Worm (Caenorhabditis elegans) whole organism, late embryonic: ENCODE data around the gene col-111.

Experiments
- Y22D7AL.16 ChIP-seq: sonication (generic microtip); optimal IDR thresholded peaks from 2 replicates; lab custom pipeline; 2016; ENCODE audit warnings: missing genetic modification characterization, missing compliant biosample characterization
- ama-1 ChIP-seq: fragments of 150-350 bp; optimal IDR thresholded peaks from 2 replicates; lab custom pipeline; 2014
- ceh-30 ChIP-seq: fragments of 150-350 bp; optimal IDR thresholded peaks from 2 replicates; lab custom pipeline; 2014; ENCODE audit warnings: missing biosample characterization, missing genetic modification characterization
- ceh-48 ChIP-seq: sonication (generic microtip); optimal IDR thresholded peaks from 2 replicates; lab custom pipeline; 2016; ENCODE audit warnings: missing genetic modification characterization, inconsistent platforms, missing compliant biosample characterization
- ceh-9 ChIP-seq: sonication (generic microtip); optimal IDR thresholded peaks from 2 replicates; lab custom pipeline; 2016; ENCODE audit warnings: mild to moderate bottlenecking, missing genetic modification characterization, inconsistent platforms, missing compliant biosample characterization
- lim-6 ChIP-seq: sonication (generic microtip); optimal IDR thresholded peaks from 2 replicates; lab custom pipeline; 2016; ENCODE audit warnings: missing genetic modification characterization, missing compliant biosample characterization
- lin-11 ChIP-seq: fragments of 200-800 bp; sonication (Bioruptor generic); optimal IDR thresholded peaks from 2 replicates; lab custom pipeline; 2018; ENCODE audit warnings: mild to moderate bottlenecking, missing genetic modification characterization, missing compliant biosample characterization
- pag-3 ChIP-seq: sonication (generic microtip); optimal IDR thresholded peaks from 2 replicates; lab custom pipeline; 2016; ENCODE audit warnings: missing compliant biosample characterization, missing genetic modification characterization, borderline replicate concordance
- tbx-7 ChIP-seq: sonication (generic microtip); optimal IDR thresholded peaks from 2 replicates; lab custom pipeline; 2016; ENCODE audit warnings: missing genotype, missing genetic modification characterization, missing compliant biosample characterization

ce11 chrIV:4705922-4706321 is 48.1 kb upstream of the col-111 start:
- TF ChIP-seq tbx-7 (tag; lab: Kevin White, UChicago) (no peak), ama-1 (lab: Kevin White, UChicago) (no peak), ceh-30 (tag; lab: Kevin White, UChicago) (no peak), Y22D7AL.16 (no peak), lin-11 (tag; lab: Kevin White, UChicago) (no peak), lim-6 (tag; lab: Kevin White, UChicago) (no peak), ceh-48 (tag; lab: Kevin White, UChicago) (no peak), pag-3 (tag; lab: Kevin White, UChicago) (no peak), ceh-9 (tag; lab: Kevin White, UChicago) (no peak)
